Worm (Caenorhabditis elegans): ENCODE results near the gene F47D12.3.

The F47D12.3 gene

DNA sequence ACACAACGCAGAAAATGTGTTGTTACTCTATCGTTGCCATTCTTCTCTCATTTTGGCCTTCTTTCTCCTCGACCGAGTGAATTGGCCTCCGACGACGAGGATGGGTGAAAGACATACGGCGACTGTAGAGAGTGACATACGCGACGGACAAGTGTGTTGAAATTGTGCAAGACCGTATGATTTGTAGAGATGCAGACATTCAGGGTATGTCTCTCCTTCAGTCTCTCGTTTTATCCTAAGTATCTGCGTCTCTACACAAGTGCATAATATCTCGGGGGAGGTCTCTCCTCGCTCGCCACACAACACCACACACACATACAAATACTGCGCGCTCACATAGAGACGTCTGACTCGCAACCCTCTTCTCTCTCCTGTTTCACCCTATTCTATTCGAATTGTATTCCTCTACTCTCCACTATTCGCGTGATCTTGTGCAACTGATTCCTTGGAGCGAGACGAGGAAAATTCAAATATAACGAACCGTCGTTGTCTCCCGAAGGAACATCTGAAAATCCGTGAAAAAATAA is 18.1 kb upstream of the F47D12.3 start, which contains the start of gene hmg-1.2 (continued):
- TF ChIP-seq F26F4.8 (GFP tag; conservative IDR thresholded peaks at IDR 0.05): no peak
- no peak for TF ChIP-seq zfp-2 (tag; optimal IDR thresholded peaks at IDR 0.05)
- TF ChIP-seq D1046.2 (GFP tag; IDR thresholded peaks at IDR 0.05): no peak
- TF ChIP-seq nhr-237 (tag; optimal IDR thresholded peaks at IDR 0.05): no peak
- peak; percentile 62 for TF ChIP-seq dpl-1 (GFP tag; optimal IDR thresholded peaks at IDR 0.05)
- TF ChIP-seq egl-27 (tag; optimal IDR thresholded peaks at IDR 0.05): no peak
- TF ChIP-seq ctbp-1 (GFP tag; IDR thresholded peaks at IDR 0.05): peak; percentile 63; the same call in 1 of the 2 replicates
- TF ChIP-seq set-16 (GFP tag; IDR thresholded peaks at IDR 0.05): peak; percentile 31; the same call in 1 of the 2 replicates
- TF ChIP-seq dve-1 (tag; optimal IDR thresholded peaks at IDR 0.05; ENCODE audit: insufficient read depth): peak; percentile 84
- peak; percentile 66 to 81 for TF ChIP-seq daf-16 (GFP tag; optimal IDR thresholded peaks at IDR 0.05)
- TF ChIP-seq daf-16 (tag; optimal IDR thresholded peaks at IDR 0.05): peak; percentile 67
- TF ChIP-seq gei-8 (GFP tag; optimal IDR thresholded peaks at IDR 0.05): peak; percentile 30
- no peak for TF ChIP-seq cey-2 (tag; optimal IDR thresholded peaks at IDR 0.05; ENCODE audit: borderline replicate concordance, insufficient read depth)
- peak; percentile 52 for TF ChIP-seq lin-38 (GFP tag; IDR thresholded peaks at IDR 0.05)
- TF ChIP-seq zip-2 (tag; optimal IDR thresholded peaks at IDR 0.05): no peak
- TF ChIP-seq saeg-2 (GFP tag; IDR thresholded peaks at IDR 0.05): no peak
- no peak for TF ChIP-seq sdz-12 (GFP tag; optimal IDR thresholded peaks at IDR 0.05)
- TF ChIP-seq zip-11 (GFP tag; IDR thresholded peaks at IDR 0.05): no peak
- TF ChIP-seq madf-5 (GFP tag; IDR thresholded peaks at IDR 0.05): no peak
- no peak for TF ChIP-seq nhr-111 (GFP tag; optimal IDR thresholded peaks at IDR 0.05)
- TF ChIP-seq T26A8.4 (GFP tag; IDR thresholded peaks at IDR 0.05): peak; percentile 84
- peak; percentile 74 for TF ChIP-seq mxl-3 (GFP tag; optimal IDR thresholded peaks at IDR 0.05)
- peak; percentile 16 for TF ChIP-seq fkh-10 (GFP tag; optimal IDR thresholded peaks at IDR 0.05)
- peak; percentile 58 for TF ChIP-seq F10B5.3 (tag; optimal IDR thresholded peaks at IDR 0.05)
- TF ChIP-seq duxl-1 (tag; optimal IDR thresholded peaks at IDR 0.05; ENCODE audit: poor library complexity): no peak
- TF ChIP-seq snpc-4 (tag; optimal IDR thresholded peaks at IDR 0.05): no peak
- TF ChIP-seq daf-8 (GFP tag; IDR thresholded peaks at IDR 0.05): no peak
- no peak for TF ChIP-seq dmd-9 (GFP tag; IDR thresholded peaks at IDR 0.05)
- TF ChIP-seq lsy-2 (tag; optimal IDR thresholded peaks at IDR 0.05): peak; percentile 54 to 83
- TF ChIP-seq F49E8.2 (tag; optimal IDR thresholded peaks at IDR 0.05; ENCODE audit: borderline replicate concordance): no peak
- peak; percentile 66 for TF ChIP-seq dmd-6 (GFP tag; IDR thresholded peaks at IDR 0.05)
- 0 out of 2 replicates have a peak, but pooled peaks have one; percentile 58 for TF ChIP-seq tra-1 (GFP tag; IDR thresholded peaks at IDR 0.05)
- no peak for TF ChIP-seq attf-4 (tag; optimal IDR thresholded peaks at IDR 0.05)
- no peak for TF ChIP-seq Y5F2A.4 (GFP tag; optimal IDR thresholded peaks at IDR 0.05)
- no peak for TF ChIP-seq mxl-2 (GFP tag; conservative IDR thresholded peaks at IDR 0.05)
- TF ChIP-seq zag-1 (tag; optimal IDR thresholded peaks at IDR 0.05): no peak
- peak; percentile 61 for TF ChIP-seq F37D6.2 (tag; optimal IDR thresholded peaks at IDR 0.05)
- TF ChIP-seq ztf-7 (tag; optimal IDR thresholded peaks at IDR 0.05): peak; percentile 16
- TF ChIP-seq dmd-8 (GFP tag; IDR thresholded peaks at IDR 0.05): peak; percentile 64; the same call in 1 of the 2 replicates
- no peak for TF ChIP-seq ZK546.5 (tag; optimal IDR thresholded peaks at IDR 0.05)
- TF ChIP-seq Y75B8A.6 (GFP tag; IDR thresholded peaks at IDR 0.05): no peak
- peak; percentile 67 for TF ChIP-seq pha-4 (GFP tag; IDR thresholded peaks at IDR 0.05)
- peak; percentile 20 for TF ChIP-seq pha-4 (tag; optimal IDR thresholded peaks at IDR 0.05)
- peak; percentile 91 for TF ChIP-seq aha-1 (tag)
- peak; percentile 84 for TF ChIP-seq mep-1 (tag; optimal IDR thresholded peaks at IDR 0.05)
- TF ChIP-seq nhr-25 (tag; optimal IDR thresholded peaks at IDR 0.05; ENCODE audit: borderline replicate concordance, insufficient read depth): peak; percentile 7
- peak; percentile 66 for TF ChIP-seq mes-2 (tag; optimal IDR thresholded peaks at IDR 0.05; ENCODE audit: poor library complexity, severe bottlenecking)
- TF ChIP-seq nhr-28 (tag; optimal IDR thresholded peaks at IDR 0.05): peak; percentile 88
- TF ChIP-seq fos-1 (tag; optimal IDR thresholded peaks at IDR 0.05): no peak
- 0 out of 2 replicates have a peak, but pooled peaks have one; percentile 11 for TF ChIP-seq php-3 (GFP tag; IDR thresholded peaks at IDR 0.05)
- TF ChIP-seq nhr-11 (tag; optimal IDR thresholded peaks at IDR 0.05): peak; percentile 77

Data from whole organism, L4 larva.